Fruit fly (Drosophila melanogaster): ENCODE measurements around the gene mtSSB.
A peak's percentile ranks its signal among the peaks of the same experiment; 100 is the strongest.

Gene mtSSB

dm6 chr3R:16235215-16235937 is 30.3 kb upstream of the mtSSB start (continued):
- TF ChIP-seq seq (GFP tag; IDR thresholded peaks at IDR 0.05) = no peak
- TF ChIP-seq jumu (GFP tag; optimal IDR thresholded peaks at IDR 0.05) = peak; percentile 14
- TF ChIP-seq mirr (GFP tag; optimal IDR thresholded peaks at IDR 0.05) = peak; percentile 85
- TF ChIP-seq CG15696 (tag; optimal IDR thresholded peaks at IDR 0.05) = no peak
- TF ChIP-seq CG12071 (GFP tag; optimal IDR thresholded peaks at IDR 0.05) = no peak
- peak; percentile 50 for TF ChIP-seq grn (GFP tag; optimal IDR thresholded peaks at IDR 0.05)
- peak; percentile 93 for TF ChIP-seq Med (GFP tag)
- TF ChIP-seq CG7357 (GFP tag; IDR thresholded peaks at IDR 0.05) = 0 out of 3 replicates have a peak, but pooled peaks have one; percentile 5
- TF ChIP-seq Hand (GFP tag; optimal IDR thresholded peaks at IDR 0.05) = no peak
- TF ChIP-seq CG7745 (tag; optimal IDR thresholded peaks at IDR 0.05) = peak; percentile 66
- no peak for TF ChIP-seq dmrt11E (tag; optimal IDR thresholded peaks at IDR 0.05)
- TF ChIP-seq HmgD (GFP tag; optimal IDR thresholded peaks at IDR 0.05) = no peak
- peak; percentile 35 for TF ChIP-seq schlank (tag; optimal IDR thresholded peaks at IDR 0.05)
- no peak for TF ChIP-seq CG12744 (GFP tag; optimal IDR thresholded peaks at IDR 0.05)
- TF ChIP-seq cwo (GFP tag; optimal IDR thresholded peaks at IDR 0.05) = peak; percentile 22
- TF ChIP-seq ATbp (GFP tag; optimal IDR thresholded peaks at IDR 0.05) = no peak
- TF ChIP-seq HmgZ (tag; optimal IDR thresholded peaks at IDR 0.05) = peak; percentile 62
- peak; percentile 9 for TF ChIP-seq CG8944 (GFP tag; optimal IDR thresholded peaks at IDR 0.05)
- TF ChIP-seq CG3281 (GFP tag; optimal IDR thresholded peaks at IDR 0.05) = no peak
- TF ChIP-seq Hr51 (GFP tag; optimal IDR thresholded peaks at IDR 0.05) = no peak
- no peak for TF ChIP-seq eyg (GFP tag; optimal IDR thresholded peaks at IDR 0.05)
- TF ChIP-seq Vsx1 (GFP tag; optimal IDR thresholded peaks at IDR 0.05) = peak; percentile 9
- TF ChIP-seq usp (GFP tag; optimal IDR thresholded peaks at IDR 0.05) = no peak
- TF ChIP-seq Atf3 (GFP tag; optimal IDR thresholded peaks at IDR 0.05) = no peak
- peak; percentile 48 for TF ChIP-seq chn (GFP tag; optimal IDR thresholded peaks at IDR 0.05)
- TF ChIP-seq Nf-YC (tag; optimal IDR thresholded peaks at IDR 0.05) = no peak
- TF ChIP-seq CG3838 (GFP tag; optimal IDR thresholded peaks at IDR 0.05) = no peak
- TF ChIP-seq yki (optimal IDR thresholded peaks at IDR 0.05) = no peak
- TF ChIP-seq CG3407 (GFP tag; optimal IDR thresholded peaks at IDR 0.05) = no peak
- TF ChIP-seq dimm (GFP tag; IDR thresholded peaks at IDR 0.05) = no peak
- TF ChIP-seq Blimp-1 (GFP tag; optimal IDR thresholded peaks at IDR 0.05) = no peak
- peak; percentile 51 for TF ChIP-seq Dip3 (GFP tag; optimal IDR thresholded peaks at IDR 0.05)
- no peak for TF ChIP-seq Fer2 (tag; optimal IDR thresholded peaks at IDR 0.05)
- no peak for TF ChIP-seq NfI (GFP tag; optimal IDR thresholded peaks at IDR 0.05)
- peak; percentile 26 for TF ChIP-seq exex (tag; optimal IDR thresholded peaks at IDR 0.05)
- TF ChIP-seq Doc3 (GFP tag; IDR thresholded peaks at IDR 0.05; ENCODE audit: partially characterized antibody) = no peak
- TF ChIP-seq CG9932 (GFP tag; IDR thresholded peaks at IDR 0.05) = no peak
- no peak for TF ChIP-seq CG10147 (GFP tag; optimal IDR thresholded peaks at IDR 0.05)
- TF ChIP-seq wor (GFP tag; IDR thresholded peaks at IDR 0.05) = no peak
- TF ChIP-seq dpn (GFP tag; optimal IDR thresholded peaks at IDR 0.05) = no peak
- no peak for TF ChIP-seq Bdp1 (GFP tag; optimal IDR thresholded peaks at IDR 0.05)
- peak; percentile 86 for TF ChIP-seq pfk (GFP tag; optimal IDR thresholded peaks at IDR 0.05)
- peak; percentile 99 for TF ChIP-seq CG10209 (GFP tag; optimal IDR thresholded peaks at IDR 0.05)
- no peak for TF ChIP-seq hbn (GFP tag; IDR thresholded peaks at IDR 0.05; ENCODE audit: partially characterized antibody)
- TF ChIP-seq CG14050 (GFP tag; IDR thresholded peaks at IDR 0.05) = no peak
- TF ChIP-seq CoRest (tag; optimal IDR thresholded peaks at IDR 0.05) = no peak
- no peak for TF ChIP-seq CG12659 (GFP tag; optimal IDR thresholded peaks at IDR 0.05)
- TF ChIP-seq slp2 (GFP tag; optimal IDR thresholded peaks at IDR 0.05) = no peak
- TF ChIP-seq BEAF-32 (GFP tag; optimal IDR thresholded peaks at IDR 0.05) = no peak

Measured in whole organism, embryonic.